Worm (Caenorhabditis elegans): ENCODE measurements around the gene K01A11.3.

The K01A11.3 gene

ce11 chrIII:3487133-3487532 is 34.7 kb upstream of the K01A11.3 start:
- TF ChIP-seq unc-3 (GFP tag; conservative IDR thresholded peaks at IDR 0.05) (no peak), unc-3 (tag; optimal IDR thresholded peaks at IDR 0.05) (no peak), ceh-45 (GFP tag; IDR thresholded peaks at IDR 0.05) (no peak), ceh-31 (tag; optimal IDR thresholded peaks at IDR 0.05) (no peak), elt-4 (tag; optimal IDR thresholded peaks at IDR 0.05) (no peak), C08G9.2 (tag; optimal IDR thresholded peaks at IDR 0.05) (no peak), ceh-19 (GFP tag; optimal IDR thresholded peaks at IDR 0.05) (no peak), fax-1 (tag; optimal IDR thresholded peaks at IDR 0.05) (no peak)

- no peak for TF ChIP-seq ceh-6 (GFP tag; optimal IDR thresholded peaks at IDR 0.05)
- TF ChIP-seq elt-4 (tag; optimal IDR thresholded peaks at IDR 0.05): no peak
- no peak for TF ChIP-seq rnt-1 (tag; optimal IDR thresholded peaks at IDR 0.05)
- TF ChIP-seq ceh-45 (GFP tag; IDR thresholded peaks at IDR 0.05): no peak
- TF ChIP-seq nfya-1 (tag; optimal IDR thresholded peaks at IDR 0.05): no peak
- no peak for TF ChIP-seq nhr-232 (tag; optimal IDR thresholded peaks at IDR 0.05)
- TF ChIP-seq ceh-2 (tag; optimal IDR thresholded peaks at IDR 0.05): no peak
- no peak for TF ChIP-seq ttx-3 (tag; optimal IDR thresholded peaks at IDR 0.05)
- TF ChIP-seq che-1 (tag; optimal IDR thresholded peaks at IDR 0.05): no peak
- TF ChIP-seq hlh-13 (GFP tag; optimal IDR thresholded peaks at IDR 0.05): no peak
- no peak for TF ChIP-seq unc-3 (GFP tag; conservative IDR thresholded peaks at IDR 0.05)
- TF ChIP-seq unc-3 (tag; optimal IDR thresholded peaks at IDR 0.05): no peak
Measured at ce11 chrIII:3486055-3486454, 33.6 kb upstream of the K01A11.3 start.

DNA sequence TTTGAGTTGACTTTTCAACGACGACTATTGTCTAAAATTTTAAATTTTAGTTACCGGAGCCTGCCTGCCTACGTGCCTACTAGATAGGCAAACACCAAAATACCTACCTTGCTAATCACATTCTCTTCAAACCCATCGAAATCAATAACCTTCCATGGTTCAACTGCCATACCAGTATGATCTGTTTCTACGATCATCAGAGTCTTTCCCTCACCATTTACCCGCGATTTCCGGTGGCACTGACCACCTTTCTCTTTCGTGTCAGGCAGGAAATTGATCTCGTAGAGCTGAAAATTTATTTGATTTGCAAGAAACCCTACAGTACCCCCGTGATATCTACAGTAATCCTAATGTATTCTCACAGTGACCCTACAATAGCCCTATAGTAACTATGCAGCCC is 32.6 kb upstream of the K01A11.3 start:
- TF ChIP-seq ceh-19 (GFP tag; optimal IDR thresholded peaks at IDR 0.05) (no peak), ceh-18 (tag; optimal IDR thresholded peaks at IDR 0.05) (no peak), ahr-1 (tag; optimal IDR thresholded peaks at IDR 0.05) (no peak), hlh-13 (GFP tag; optimal IDR thresholded peaks at IDR 0.05) (no peak), unc-55 (GFP tag; optimal IDR thresholded peaks at IDR 0.05) (no peak), zip-5 (tag; optimal IDR thresholded peaks at IDR 0.05) (no peak), sdc-2 (tag; optimal IDR thresholded peaks at IDR 0.05) (no peak), K02D7.2 (tag; optimal IDR thresholded peaks at IDR 0.05) (no peak), ref-2 (tag; optimal IDR thresholded peaks at IDR 0.05) (no peak), sox-2 (GFP tag; IDR thresholded peaks at IDR 0.05) (no peak), lin-11 (tag; optimal IDR thresholded peaks at IDR 0.05) (no peak), ceh-9 (tag; optimal IDR thresholded peaks at IDR 0.05) (no peak), hlh-6 (tag; optimal IDR thresholded peaks at IDR 0.05) (no peak), unc-42 (tag; optimal IDR thresholded peaks at IDR 0.05) (no peak), fkh-6 (tag; optimal IDR thresholded peaks at IDR 0.05) (no peak), pros-1 (tag; optimal IDR thresholded peaks at IDR 0.05) (no peak), unc-3 (GFP tag; conservative IDR thresholded peaks at IDR 0.05) (no peak), unc-3 (tag; optimal IDR thresholded peaks at IDR 0.05) (no peak), ceh-31 (tag; optimal IDR thresholded peaks at IDR 0.05) (no peak), ets-4 (tag; optimal IDR thresholded peaks at IDR 0.05) (no peak)

DNA sequence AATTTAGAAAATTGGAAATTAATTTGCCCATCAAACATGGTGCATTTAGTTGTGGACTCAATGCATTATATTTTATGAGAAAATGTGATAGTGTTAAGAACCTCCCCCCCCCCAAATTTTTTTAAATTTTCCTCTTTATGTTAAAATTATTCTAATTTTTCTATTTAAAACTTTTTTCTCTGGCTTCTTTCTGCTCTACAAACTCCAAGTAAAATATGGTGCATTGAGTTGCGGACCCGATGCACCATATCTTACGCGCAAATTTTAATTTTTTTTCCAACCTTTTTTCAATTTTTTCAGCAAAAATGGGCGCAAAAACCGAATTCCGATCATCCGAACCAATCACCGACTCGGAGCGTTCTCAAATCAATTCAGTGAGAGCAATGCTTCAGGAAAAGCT is 29.9 kb upstream of the K01A11.3 start, which contains the start of gene C34C12.6:
C34C12.6 (plus strand) TSS at position 301 of the 400 bp plus-strand sequence.
- TF ChIP-seq pros-1 (tag; optimal IDR thresholded peaks at IDR 0.05) (no peak), pax-1 (tag; optimal IDR thresholded peaks at IDR 0.05) (no peak), ahr-1 (tag; optimal IDR thresholded peaks at IDR 0.05) (no peak), unc-86 (tag; optimal IDR thresholded peaks at IDR 0.05) (no peak), ceh-14 (tag; optimal IDR thresholded peaks at IDR 0.05) (no peak), sox-4 (tag; optimal IDR thresholded peaks at IDR 0.05) (no peak), unc-55 (GFP tag; optimal IDR thresholded peaks at IDR 0.05) (no peak), ama-1 (optimal IDR thresholded peaks at IDR 0.05) (no peak), ceh-6 (GFP tag; optimal IDR thresholded peaks at IDR 0.05) (no peak), ztf-16 (tag; optimal IDR thresholded peaks at IDR 0.05) (no peak), nfya-1 (tag; optimal IDR thresholded peaks at IDR 0.05) (no peak), unc-3 (GFP tag; conservative IDR thresholded peaks at IDR 0.05) (no peak), unc-3 (tag; optimal IDR thresholded peaks at IDR 0.05) (no peak), odd-2 (tag; optimal IDR thresholded peaks at IDR 0.05) (no peak), T23F11.4 (GFP tag; optimal IDR thresholded peaks at IDR 0.05) (no peak), ceh-48 (tag; optimal IDR thresholded peaks at IDR 0.05) (no peak), ets-4 (tag; optimal IDR thresholded peaks at IDR 0.05) (no peak), pag-3 (tag; optimal IDR thresholded peaks at IDR 0.05; ENCODE audit: borderline replicate concordance) (no peak), ceh-2 (tag; optimal IDR thresholded peaks at IDR 0.05) (no peak), che-1 (tag; optimal IDR thresholded peaks at IDR 0.05) (no peak)

All from whole organism, late embryonic.